In the genomic region with DNA sequence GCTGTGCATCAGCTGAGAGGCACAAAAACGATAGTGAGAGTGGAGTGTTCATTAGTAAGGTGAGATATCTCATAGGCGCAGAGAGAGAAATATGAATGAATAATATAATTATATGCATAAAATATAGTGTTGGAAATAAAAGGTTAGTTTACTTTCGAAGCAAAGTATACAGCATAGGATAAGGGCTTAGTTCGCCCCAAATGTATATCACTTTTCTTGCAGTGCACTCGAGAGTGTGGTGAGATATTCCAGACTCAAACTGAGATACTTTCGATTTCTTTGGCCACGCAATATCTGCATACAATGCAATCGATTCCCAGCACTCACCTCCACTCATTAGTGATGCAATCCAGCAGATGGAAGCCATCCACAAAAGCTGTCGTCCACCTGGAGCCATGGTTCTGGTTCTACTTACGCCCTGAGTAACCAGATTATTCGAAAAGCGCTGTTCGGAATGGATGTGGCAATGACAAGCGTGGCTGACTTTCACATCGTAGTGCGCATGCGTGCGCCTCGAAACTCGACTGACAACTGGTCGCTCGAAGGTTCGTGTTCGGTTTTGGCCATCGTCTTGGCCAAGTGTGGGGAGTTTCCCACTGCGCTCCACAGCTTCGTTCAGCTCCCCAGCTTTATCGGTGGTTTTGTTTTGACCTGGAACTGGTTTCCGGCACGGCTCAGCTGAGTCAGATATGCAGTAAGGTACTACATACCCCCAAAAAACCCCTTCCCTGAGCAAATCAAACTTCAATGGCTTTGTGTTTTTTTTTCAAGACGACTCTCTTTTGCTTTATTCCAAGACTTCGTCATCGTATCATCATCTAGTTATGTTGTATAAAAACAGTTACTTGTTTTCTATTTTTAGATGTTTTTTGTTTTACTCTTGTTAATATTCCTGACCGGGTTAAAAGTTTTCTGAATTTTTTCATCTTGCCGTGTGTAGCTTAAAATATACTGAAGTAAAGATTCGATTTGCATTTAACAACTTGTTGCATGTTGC, we compare ENCODE assay signal across 4 fruit fly cellular contexts.
A peak's percentile ranks its signal among the peaks of the same experiment; 100 is the strongest.
TF ChIP-seq lines count a peak whose summit lies in the region.

Gene Rsod, minus strand, starts transcription at position 537 of the 997 bp plus-strand sequence.

- TF ChIP-seq CTCF in whole organism, embryonic (GFP tag; optimal IDR thresholded peaks at IDR 0.05; lab: Kevin White, UChicago): no peak

TF ChIP-seq in whole organism, embryonic, 481 proteins besides CTCF, POLR2A, EP300 and RAD21 (continues in another document):
- no peak for TF ChIP-seq CG42726 (GFP tag; IDR thresholded peaks at IDR 0.05; lab: Robert Waterston, UW; ENCODE audit: partially characterized antibody)
- TF ChIP-seq CG31388 (GFP tag; optimal IDR thresholded peaks at IDR 0.05; lab: Kevin White, UChicago): no peak
- TF ChIP-seq sob (GFP tag; IDR thresholded peaks at IDR 0.05; lab: Robert Waterston, UW): peak; percentile 29; the same call in 1 of the 2 replicates
- peak; percentile 78 for TF ChIP-seq CG17328 (GFP tag; IDR thresholded peaks at IDR 0.05; lab: Robert Waterston, UW)
- peak; percentile 50 for TF ChIP-seq CG33557 (GFP tag; optimal IDR thresholded peaks at IDR 0.05; lab: Kevin White, UChicago)
- TF ChIP-seq aop (GFP tag; IDR thresholded peaks at IDR 0.05; lab: Robert Waterston, UW): peak; percentile 45; the same call in 1 of the 2 replicates
- TF ChIP-seq CG7839 (tag; optimal IDR thresholded peaks at IDR 0.05; lab: Kevin White, UChicago): peak; percentile 62
- TF ChIP-seq CG15269 (tag; optimal IDR thresholded peaks at IDR 0.05; lab: Kevin White, UChicago): peak; percentile 53
- TF ChIP-seq dysf (GFP tag; IDR thresholded peaks at IDR 0.05; lab: Robert Waterston, UW): peak; percentile 84
- peak; percentile 15 for TF ChIP-seq CG7556 (GFP tag; optimal IDR thresholded peaks at IDR 0.05; lab: Kevin White, UChicago)
- TF ChIP-seq Gug (GFP tag; IDR thresholded peaks at IDR 0.05; lab: Robert Waterston, UW): peak; percentile 51; the same call in 2 of the 4 replicates
- TF ChIP-seq pnt (GFP tag; optimal IDR thresholded peaks at IDR 0.05; lab: Kevin White, UChicago): peak; percentile 28
- no peak for TF ChIP-seq CG15696 (tag; optimal IDR thresholded peaks at IDR 0.05; lab: Kevin White, UChicago)
- TF ChIP-seq yki (optimal IDR thresholded peaks at IDR 0.05; lab: Kevin White, UChicago): no peak
- peak; percentile 37 for TF ChIP-seq ftz-f1 (GFP tag; optimal IDR thresholded peaks at IDR 0.05; lab: Kevin White, UChicago)
- peak; percentile 27 for TF ChIP-seq CoRest (tag; optimal IDR thresholded peaks at IDR 0.05; lab: Kevin White, UChicago)
- TF ChIP-seq CG10209 (GFP tag; optimal IDR thresholded peaks at IDR 0.05; lab: Kevin White, UChicago): peak; percentile 44
- peak; percentile 54 for TF ChIP-seq lab (GFP tag; optimal IDR thresholded peaks at IDR 0.05; lab: Kevin White, UChicago)
- peak; percentile 79 for TF ChIP-seq ken (GFP tag; IDR thresholded peaks at IDR 0.05; lab: Robert Waterston, UW)

TF ChIP-seq in whole organism, prepupa, 60 proteins besides CTCF, POLR2A, EP300 and RAD21 (continues in another document):
- TF ChIP-seq CG9139 (GFP tag; optimal IDR thresholded peaks at IDR 0.05; lab: Kevin White, UChicago) (no peak), Eip78C (GFP tag; lab: Kevin White, UChicago) (peak; percentile 96), CG3032 (tag; optimal IDR thresholded peaks at IDR 0.05; lab: Kevin White, UChicago) (peak; percentile 76), CG6792 (GFP tag; optimal IDR thresholded peaks at IDR 0.05; lab: Kevin White, UChicago) (peak; percentile 81), Hr39 (GFP tag; optimal IDR thresholded peaks at IDR 0.05; lab: Kevin White, UChicago) (peak; percentile 79), achi (GFP tag; optimal IDR thresholded peaks at IDR 0.05; lab: Kevin White, UChicago) (peak; percentile 88), CG8319 (GFP tag; optimal IDR thresholded peaks at IDR 0.05; lab: Kevin White, UChicago) (peak; percentile 7), CG6854 (GFP tag; optimal IDR thresholded peaks at IDR 0.05; lab: Kevin White, UChicago) (peak; percentile 53), Smox (GFP tag; optimal IDR thresholded peaks at IDR 0.05; lab: Kevin White, UChicago) (peak; percentile 84), esn (GFP tag; optimal IDR thresholded peaks at IDR 0.05; lab: Kevin White, UChicago) (peak; percentile 83), Eip93F (GFP tag; optimal IDR thresholded peaks at IDR 0.05; lab: Kevin White, UChicago) (peak; percentile 68), spab (GFP tag; optimal IDR thresholded peaks at IDR 0.05; lab: Kevin White, UChicago) (peak; percentile 65), acj6 (GFP tag; optimal IDR thresholded peaks at IDR 0.05; lab: Kevin White, UChicago) (peak; percentile 88), cyc (GFP tag; optimal IDR thresholded peaks at IDR 0.05; lab: Kevin White, UChicago) (peak; percentile 80), Sox102F (GFP tag; optimal IDR thresholded peaks at IDR 0.05; lab: Kevin White, UChicago) (peak; percentile 76), CG34406 (GFP tag; optimal IDR thresholded peaks at IDR 0.05; lab: Kevin White, UChicago) (peak; percentile 80), CG31627 (GFP tag; optimal IDR thresholded peaks at IDR 0.05; lab: Kevin White, UChicago) (peak; percentile 70), eg (GFP tag; IDR thresholded peaks at IDR 0.05; lab: Robert Waterston, UW) (peak; percentile 97), Lpt (GFP tag; optimal IDR thresholded peaks at IDR 0.05; lab: Kevin White, UChicago) (peak; percentile 90), fd59A (GFP tag; optimal IDR thresholded peaks at IDR 0.05; lab: Kevin White, UChicago) (peak; percentile 45)

TF ChIP-seq in whole organism, pupa, 21 proteins besides CTCF, POLR2A, EP300 and RAD21:
- TF ChIP-seq Snoo (tag; optimal IDR thresholded peaks at IDR 0.05; lab: Kevin White, UChicago): peak; percentile 81
- TF ChIP-seq CG13204 (GFP tag; optimal IDR thresholded peaks at IDR 0.05; lab: Kevin White, UChicago): no peak
- TF ChIP-seq Pif1B (GFP tag; optimal IDR thresholded peaks at IDR 0.05; lab: Kevin White, UChicago): peak; percentile 87
- TF ChIP-seq CG8301 (tag; optimal IDR thresholded peaks at IDR 0.05; lab: Kevin White, UChicago): peak; percentile 80
- peak; percentile 72 for TF ChIP-seq CG8159 (tag; optimal IDR thresholded peaks at IDR 0.05; lab: Kevin White, UChicago)
- peak; percentile 92 for TF ChIP-seq fd96Ca (GFP tag; IDR thresholded peaks at IDR 0.05; lab: Robert Waterston, UW)
- TF ChIP-seq CG9948 (tag; optimal IDR thresholded peaks at IDR 0.05; lab: Kevin White, UChicago): peak; percentile 72
- peak; percentile 90 for TF ChIP-seq CG12605 (GFP tag; IDR thresholded peaks at IDR 0.05; lab: Robert Waterston, UW)
- TF ChIP-seq CG10348 (GFP tag; IDR thresholded peaks at IDR 0.05; lab: Robert Waterston, UW): peak; percentile 59
- TF ChIP-seq D1 (tag; optimal IDR thresholded peaks at IDR 0.05; lab: Kevin White, UChicago): peak; percentile 13
- TF ChIP-seq gl (tag; optimal IDR thresholded peaks at IDR 0.05; lab: Kevin White, UChicago): peak; percentile 21
- peak; percentile 95 for TF ChIP-seq Ets98B (GFP tag; IDR thresholded peaks at IDR 0.05; lab: Robert Waterston, UW)
- peak; percentile 86 for TF ChIP-seq Pif1A (GFP tag; optimal IDR thresholded peaks at IDR 0.05; lab: Kevin White, UChicago)
- TF ChIP-seq EcR (GFP tag; optimal IDR thresholded peaks at IDR 0.05; lab: Kevin White, UChicago): peak; percentile 27
- TF ChIP-seq CG17806 (tag; optimal IDR thresholded peaks at IDR 0.05; lab: Kevin White, UChicago): peak; percentile 73
- peak; percentile 67 for TF ChIP-seq CG34367 (tag; optimal IDR thresholded peaks at IDR 0.05; lab: Kevin White, UChicago)
- peak; percentile 91 for TF ChIP-seq rn (GFP tag; IDR thresholded peaks at IDR 0.05; lab: Robert Waterston, UW)
- TF ChIP-seq CG14655 (GFP tag; optimal IDR thresholded peaks at IDR 0.05; lab: Kevin White, UChicago): peak; percentile 86
- TF ChIP-seq CG4496 (GFP tag; IDR thresholded peaks at IDR 0.05; lab: Robert Waterston, UW): peak; percentile 96
- TF ChIP-seq CG32121 (GFP tag; IDR thresholded peaks at IDR 0.05; lab: Robert Waterston, UW): peak; percentile 93
- TF ChIP-seq CG15710 (tag; optimal IDR thresholded peaks at IDR 0.05; lab: Kevin White, UChicago): peak; percentile 70

TF ChIP-seq in whole organism, wandering third instar larva, 38 proteins besides CTCF, POLR2A, EP300 and RAD21 (continues in another document):
- peak; percentile 32 for TF ChIP-seq Hr83 (GFP tag; optimal IDR thresholded peaks at IDR 0.05; lab: Kevin White, UChicago; ENCODE audit: poor library complexity, severe bottlenecking)
- peak; percentile 40 for TF ChIP-seq Vsx2 (GFP tag; optimal IDR thresholded peaks at IDR 0.05; lab: Kevin White, UChicago; ENCODE audit: partially characterized antibody)
- TF ChIP-seq woc (GFP tag; optimal IDR thresholded peaks at IDR 0.05; lab: Kevin White, UChicago): peak; percentile 73
- no peak for TF ChIP-seq Mio (GFP tag; optimal IDR thresholded peaks at IDR 0.05; lab: Kevin White, UChicago)
- no peak for TF ChIP-seq dl (GFP tag; optimal IDR thresholded peaks at IDR 0.05; lab: Kevin White, UChicago; ENCODE audit: insufficient read depth in 1 of 2, partially characterized antibody in 2 of 2)
- TF ChIP-seq HLH106 (tag; optimal IDR thresholded peaks at IDR 0.05; lab: Kevin White, UChicago): peak; percentile 86
- peak; percentile 86 for TF ChIP-seq rgr (GFP tag; optimal IDR thresholded peaks at IDR 0.05; lab: Kevin White, UChicago)
- no peak for TF ChIP-seq Abd-B (GFP tag; optimal IDR thresholded peaks at IDR 0.05; lab: Kevin White, UChicago)
- TF ChIP-seq br (GFP tag; optimal IDR thresholded peaks at IDR 0.05; lab: Kevin White, UChicago): peak; percentile 70
- TF ChIP-seq h (GFP tag; optimal IDR thresholded peaks at IDR 0.05; lab: Kevin White, UChicago): peak; percentile 80
- no peak for TF ChIP-seq Myc (optimal IDR thresholded peaks at IDR 0.05; lab: Kevin White, UChicago)
- TF ChIP-seq CrebA (GFP tag; optimal IDR thresholded peaks at IDR 0.05; lab: Kevin White, UChicago; ENCODE audit: borderline replicate concordance): no peak
- TF ChIP-seq CG9705 (GFP tag; optimal IDR thresholded peaks at IDR 0.05; lab: Kevin White, UChicago): no peak
- TF ChIP-seq dmrt93B (GFP tag; optimal IDR thresholded peaks at IDR 0.05; lab: Kevin White, UChicago): peak; percentile 53
- TF ChIP-seq psq (GFP tag; optimal IDR thresholded peaks at IDR 0.05; lab: Kevin White, UChicago): peak; percentile 91
- peak; percentile 59 for TF ChIP-seq sage (GFP tag; optimal IDR thresholded peaks at IDR 0.05; lab: Kevin White, UChicago)
- TF ChIP-seq pan (optimal IDR thresholded peaks at IDR 0.05; lab: Kevin White, UChicago): no peak
- TF ChIP-seq tai (GFP tag; optimal IDR thresholded peaks at IDR 0.05; lab: Kevin White, UChicago): no peak
- TF ChIP-seq fru (GFP tag; optimal IDR thresholded peaks at IDR 0.05; lab: Kevin White, UChicago): peak; percentile 80
- TF ChIP-seq Hnf4 (GFP tag; optimal IDR thresholded peaks at IDR 0.05; lab: Kevin White, UChicago): peak; percentile 75
- TF ChIP-seq Jra (GFP tag; optimal IDR thresholded peaks at IDR 0.05; lab: Kevin White, UChicago): peak; percentile 13
- no peak for TF ChIP-seq usp (GFP tag; optimal IDR thresholded peaks at IDR 0.05; lab: Kevin White, UChicago)
- TF ChIP-seq Dif (GFP tag; optimal IDR thresholded peaks at IDR 0.05; lab: Kevin White, UChicago; ENCODE audit: partially characterized antibody): peak; percentile 43
- TF ChIP-seq sv (GFP tag; optimal IDR thresholded peaks at IDR 0.05; lab: Kevin White, UChicago): peak; percentile 27

Comparison
In these comparisons a context has a peak if more than half of its experiments do, and no peak if none do; other contexts are left out.
1. Of the 7 proteins assayed by ChIP-seq in both whole organism, embryonic and whole organism, prepupa: peak only in whole organism, embryonic: none; only in whole organism, prepupa: CG16779, CG6854, Hr39 and Lpt; in both: Blimp-1, Gug and Sox102F; in neither: 0.